Fruit fly (Drosophila melanogaster) whole organism, embryonic: ENCODE data around the gene aop.

ENCODE experiments used
- CG10147 ChIP-seq: fragments of 200-800 bp; sonication (Bioruptor generic); optimal IDR thresholded peaks from 2 replicates; lab custom pipeline; 2019; ENCODE audit warnings: missing biosample characterization, mild to moderate bottlenecking, missing genetic modification characterization, moderate library complexity
- CG11456 ChIP-seq: fragments of 200-800 bp; sonication (Bioruptor generic); IDR thresholded peaks from 3 replicates; pipeline ENCODE4 v1.3.6; 2022; ENCODE audit warnings: missing biosample characterization, missing genetic modification characterization
- CG17829 ChIP-seq: fragments of 200-800 bp; optimal IDR thresholded peaks from 2 replicates; lab custom pipeline; 2019; ENCODE audit warnings: missing biosample characterization, mild to moderate bottlenecking, missing genetic modification characterization, moderate library complexity
- CG18599 ChIP-seq: fragments of 200-800 bp; sonication (Bioruptor generic); optimal IDR thresholded peaks from 3 replicates; lab custom pipeline; 2017; ENCODE audit warnings: missing biosample characterization, missing genetic modification characterization, mild to moderate bottlenecking, moderate library complexity, missing genetic modification reagents
- CG4854 ChIP-seq: fragments of 200-800 bp; sonication (Bioruptor generic); optimal IDR thresholded peaks from 2 replicates; lab custom pipeline; 2016; ENCODE audit warnings: missing biosample characterization, missing genetic modification characterization, inconsistent platforms
- CHES-1-like ChIP-seq: fragments of 200-800 bp; sonication (Bioruptor generic); optimal IDR thresholded peaks from 2 replicates; lab custom pipeline; 2016; ENCODE audit warnings: missing biosample characterization, missing genetic modification characterization
- Dll ChIP-seq: fragments of 200-800 bp; sonication (Bioruptor generic); IDR thresholded peaks from 4 replicates; pipeline ENCODE4 v1.3.6; 2022; ENCODE audit warnings: missing biosample characterization, missing genetic modification characterization; ENCODE audit not compliant: partially characterized antibody
- Fer3 ChIP-seq: fragments of 200-800 bp; sonication (Bioruptor generic); optimal IDR thresholded peaks from 2 replicates; lab custom pipeline; 2018; ENCODE audit warnings: missing biosample characterization, mild to moderate bottlenecking, missing genetic modification characterization, moderate library complexity
- HmgD ChIP-seq: fragments of 200-800 bp; sonication (Bioruptor generic); optimal IDR thresholded peaks from 3 replicates; lab custom pipeline; 2016; ENCODE audit warnings: missing biosample characterization, missing genetic modification characterization
- her ChIP-seq: fragments of 200-800 bp; sonication (Bioruptor generic); optimal IDR thresholded peaks from 2 replicates; lab custom pipeline; 2016; ENCODE audit warnings: missing biosample characterization, missing genetic modification characterization
- ken ChIP-seq: fragments of 200-800 bp; sonication (Bioruptor generic); IDR thresholded peaks from 3 replicates; pipeline ENCODE4 v1.3.6; 2022; ENCODE audit warnings: missing biosample characterization, missing genetic modification characterization
- run ChIP-seq: fragments of 200-800 bp; sonication (Bioruptor generic); optimal IDR thresholded peaks from 3 replicates; lab custom pipeline; 2018; ENCODE audit warnings: missing biosample characterization, mild to moderate bottlenecking, missing genetic modification characterization

DNA sequence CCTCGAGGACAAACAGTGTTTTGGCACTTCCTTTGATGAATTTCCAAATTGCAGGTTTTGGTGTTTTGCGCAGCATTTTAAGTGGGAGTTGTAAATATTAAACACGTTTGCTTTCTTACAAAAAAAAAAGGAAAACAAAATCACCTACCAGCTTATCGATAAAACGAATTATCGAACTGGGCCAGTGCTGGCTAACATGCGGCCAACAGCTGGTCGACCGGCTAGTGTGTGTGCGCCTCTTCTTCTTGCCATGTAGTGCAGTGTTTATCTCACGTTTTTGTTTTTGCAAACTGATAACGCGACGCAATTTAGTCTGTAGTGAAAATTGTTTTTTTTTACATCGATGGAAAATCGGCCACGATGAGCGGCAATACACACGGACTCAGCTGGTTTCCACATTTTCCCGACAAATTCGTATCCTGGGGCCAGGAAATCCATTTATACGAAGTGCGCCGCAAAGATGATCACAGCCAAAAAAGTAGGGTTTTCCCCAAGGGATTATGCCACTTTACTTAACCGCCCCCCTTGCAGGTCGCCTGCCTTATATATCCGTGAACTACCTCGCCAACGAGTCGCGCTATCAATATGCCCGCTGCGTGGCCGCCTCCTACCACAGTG is 38.6 kb upstream of the aop start, which contains the start of the genes CG15386, CG42371 and mio:
- no peak for TF ChIP-seq CG4854 (GFP tag; lab: Kevin White, UChicago)
- no peak for TF ChIP-seq CG11456
- no peak for TF ChIP-seq ken
- peak; percentile 59 for TF ChIP-seq CHES-1-like (GFP tag; lab: Kevin White, UChicago)
- TF ChIP-seq CG18599 (GFP tag; lab: Kevin White, UChicago) = peak; percentile 0
- peak; percentile 61; the same call in 2 of the 4 replicates for TF ChIP-seq Dll
- TF ChIP-seq run (tag; lab: Kevin White, UChicago) = no peak
- TF ChIP-seq her (GFP tag; lab: Kevin White, UChicago) = peak; percentile 11
- TF ChIP-seq HmgD (GFP tag; lab: Kevin White, UChicago) = peak; percentile 16
- TF ChIP-seq CG17829 = peak; percentile 12
- TF ChIP-seq Fer3 (tag; lab: Kevin White, UChicago) = no peak
- TF ChIP-seq CG10147 (GFP tag; lab: Kevin White, UChicago) = no peak
